Worm (Caenorhabditis elegans) whole organism, L4/young adult: ENCODE measurements around the gene cone-1.

Experiments used
- W03F9.2 ChIP-seq: fragments of 150-350 bp; optimal IDR thresholded peaks from 2 replicates; lab custom pipeline; 2014; ENCODE audit warnings: missing biosample characterization, missing genetic modification characterization
- him-1 ChIP-seq: sonication (generic microtip); optimal IDR thresholded peaks from 2 replicates; lab custom pipeline; 2016; ENCODE audit warnings: missing genotype, missing genetic modification reagents, missing genetic modification characterization, missing compliant biosample characterization

ce11 chrIII:2546298-2546697, 15.9 kb downstream of the cone-1 start:
- TF ChIP-seq him-1 (tag; lab: Kevin White, UChicago) (no peak), W03F9.2 (tag; lab: Kevin White, UChicago) (no peak)
